Comparison of ENCODE assay signal across 3 worm cellular contexts in the genomic region with DNA sequence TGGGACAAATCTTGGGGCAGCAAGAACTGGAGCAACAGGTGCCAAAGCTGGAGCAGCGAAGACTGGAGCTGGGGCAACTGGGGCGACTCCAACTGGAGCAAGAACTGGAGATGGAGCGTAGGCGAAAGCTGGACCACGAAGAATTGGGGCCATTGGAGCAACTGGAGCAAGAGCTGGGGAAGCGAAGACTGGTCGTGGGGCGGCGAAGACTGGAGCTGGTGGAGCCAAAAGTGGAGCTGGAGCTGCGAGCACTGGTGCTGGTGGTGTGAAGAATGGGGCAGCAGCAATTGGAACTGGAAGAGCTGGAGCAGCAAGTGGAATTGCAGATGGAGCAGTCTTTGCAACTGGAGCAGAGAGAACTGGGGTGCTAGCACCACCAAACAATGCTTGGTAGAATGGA.
A peak's percentile ranks its signal among the peaks of the same experiment; 100 is the strongest.
TF ChIP-seq lines count a peak whose summit lies in the region.

No protein-coding gene starts in this region.

TF ChIP-seq in whole organism, L4 larva, 104 proteins besides CTCF, POLR2A, EP300 and RAD21:
- 0 out of 2 replicates have a peak, but pooled peaks have one; percentile 48 for TF ChIP-seq egl-43 (GFP tag; IDR thresholded peaks at IDR 0.05; lab: Robert Waterston, UW)
- peak; percentile 92 for TF ChIP-seq set-16 (GFP tag; IDR thresholded peaks at IDR 0.05; lab: Robert Waterston, UW)

TF ChIP-seq in whole organism, midembryonic, 9 proteins besides CTCF, POLR2A, EP300 and RAD21:
- TF ChIP-seq ztf-23 (GFP tag; IDR thresholded peaks at IDR 0.05; lab: Robert Waterston, UW): 0 out of 2 replicates have a peak, but pooled peaks have one; percentile 30

TF ChIP-seq in whole organism, young adult, 124 proteins besides CTCF, POLR2A, EP300 and RAD21:
- peak; percentile 76 for TF ChIP-seq zfh-2 (GFP tag; conservative IDR thresholded peaks at IDR 0.05; lab: Robert Waterston, UW)
- 0 out of 2 replicates have a peak, but pooled peaks have one; percentile 10 for TF ChIP-seq hlh-26 (GFP tag; conservative IDR thresholded peaks at IDR 0.05; lab: Robert Waterston, UW)
- TF ChIP-seq egrh-3 (GFP tag; IDR thresholded peaks at IDR 0.05; lab: Robert Waterston, UW): peak; percentile 79; the same call in 1 of the 2 replicates
TF ChIP-seq in whole organism, young adult: peak in this region for 3; not testable (repeated sequence) for 121.
